Fruit fly (Drosophila melanogaster): ENCODE data around the gene ClC-c.
A peak's percentile ranks its signal among the peaks of the same experiment; 100 is the strongest.

The ClC-c gene

DNA sequence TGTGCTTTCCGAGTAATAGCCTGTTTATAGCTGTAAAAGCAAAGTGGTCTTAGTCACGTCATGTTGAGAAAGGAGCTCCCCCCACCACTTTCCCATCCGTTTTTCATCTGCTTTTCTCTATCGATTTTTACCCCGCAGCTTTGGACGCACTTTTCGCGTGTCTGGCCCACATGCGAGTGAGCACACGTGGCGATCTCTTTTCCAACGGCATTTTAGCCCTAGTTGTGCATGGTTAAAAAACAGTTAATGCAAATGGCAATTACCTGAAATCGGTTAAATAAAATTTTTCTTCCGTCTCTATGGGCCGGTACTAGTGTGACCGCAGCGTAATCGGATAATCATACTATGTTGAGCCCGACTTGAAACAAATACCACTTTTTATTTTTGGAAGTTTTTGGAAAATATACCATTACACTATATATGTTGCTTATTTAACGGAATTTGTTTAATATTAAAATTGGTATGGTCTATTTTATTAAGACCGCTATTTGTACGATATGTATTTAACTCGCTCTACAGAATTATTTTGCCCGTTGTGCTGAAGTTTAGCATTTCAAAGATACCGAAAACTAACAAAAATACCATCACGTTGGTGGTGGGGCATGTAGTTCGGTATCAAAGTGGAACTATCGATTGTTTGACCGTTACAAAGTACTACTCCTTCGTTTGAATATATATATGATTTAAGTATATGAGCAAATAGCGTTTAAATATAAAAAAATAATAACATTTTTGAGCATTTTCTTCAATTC, 22.0 kb downstream of the ClC-c start, which contains the start of gene Zn72D:
Gene Zn72D (minus strand): TSS at position 558 of the 752 bp plus-strand sequence.
- TF ChIP-seq Hnf4 (GFP tag; optimal IDR thresholded peaks at IDR 0.05): no peak
- TF ChIP-seq Hr78 (GFP tag; optimal IDR thresholded peaks at IDR 0.05): no peak
- TF ChIP-seq rgr (GFP tag; optimal IDR thresholded peaks at IDR 0.05): peak; percentile 6
- no peak for TF ChIP-seq CG9705 (GFP tag; optimal IDR thresholded peaks at IDR 0.05)

DNA sequence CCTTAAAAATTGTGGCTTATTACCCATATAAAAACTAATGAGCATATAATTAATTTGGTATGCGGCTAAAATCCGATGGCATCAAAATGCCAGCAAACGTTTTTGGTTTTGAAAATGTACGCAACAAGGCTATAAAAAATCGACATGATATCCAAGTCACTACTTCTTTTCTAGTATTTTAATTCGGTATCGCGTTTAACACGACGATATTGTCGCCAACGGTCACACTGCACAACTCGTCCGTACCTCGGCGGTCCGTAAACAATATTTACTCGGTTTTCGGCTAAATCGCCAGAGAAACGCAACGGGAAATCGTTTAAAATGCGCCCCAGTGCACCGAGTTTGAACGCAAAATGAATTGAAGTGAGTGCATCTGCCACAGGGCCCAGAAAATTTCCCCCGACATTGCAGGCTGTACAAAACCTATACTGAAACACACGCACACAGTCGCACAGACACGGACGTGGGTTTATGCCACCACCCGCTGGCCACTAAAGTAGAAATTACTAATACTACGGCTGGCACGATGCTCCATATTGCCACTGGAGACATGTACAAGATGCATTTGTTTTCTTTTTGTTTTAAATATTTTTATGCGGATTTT, 22.9 kb downstream of the ClC-c start, which contains the start of gene Taf4:
Gene Taf4 (plus strand): TSS at position 210 of the 604 bp plus-strand sequence.
- no peak for TF ChIP-seq Abd-B (GFP tag; optimal IDR thresholded peaks at IDR 0.05)
- TF ChIP-seq CrebA (GFP tag; optimal IDR thresholded peaks at IDR 0.05; ENCODE audit: borderline replicate concordance): no peak
- no peak for TF ChIP-seq psq (GFP tag; optimal IDR thresholded peaks at IDR 0.05)
- no peak for TF ChIP-seq usp (GFP tag; optimal IDR thresholded peaks at IDR 0.05)
- TF ChIP-seq Myc (optimal IDR thresholded peaks at IDR 0.05): no peak
- TF ChIP-seq N (GFP tag; optimal IDR thresholded peaks at IDR 0.05): no peak
- no peak for TF ChIP-seq OdsH (GFP tag; optimal IDR thresholded peaks at IDR 0.05)
- TF ChIP-seq Mio (GFP tag; optimal IDR thresholded peaks at IDR 0.05): no peak
- TF ChIP-seq sage (GFP tag; optimal IDR thresholded peaks at IDR 0.05): no peak
- TF ChIP-seq lola (GFP tag; optimal IDR thresholded peaks at IDR 0.05): no peak
- TF ChIP-seq dl (GFP tag; optimal IDR thresholded peaks at IDR 0.05; ENCODE audit: insufficient read depth in 1 of 2, partially characterized antibody in 2 of 2): no peak
- TF ChIP-seq GATAd (GFP tag; optimal IDR thresholded peaks at IDR 0.05): no peak
- no peak for TF ChIP-seq dmrt93B (GFP tag; optimal IDR thresholded peaks at IDR 0.05)
- no peak for TF ChIP-seq Sp1 (GFP tag; optimal IDR thresholded peaks at IDR 0.05)
- TF ChIP-seq ey (GFP tag; optimal IDR thresholded peaks at IDR 0.05): no peak
- TF ChIP-seq h (GFP tag; optimal IDR thresholded peaks at IDR 0.05): no peak
- TF ChIP-seq Hr78 (GFP tag; optimal IDR thresholded peaks at IDR 0.05): no peak
- no peak for TF ChIP-seq pan (optimal IDR thresholded peaks at IDR 0.05)
- no peak for TF ChIP-seq rgr (GFP tag; optimal IDR thresholded peaks at IDR 0.05)
- TF ChIP-seq Rel (GFP tag; optimal IDR thresholded peaks at IDR 0.05): no peak
- TF ChIP-seq Rel (tag; optimal IDR thresholded peaks at IDR 0.05): no peak

- TF ChIP-seq Hr83 (GFP tag; optimal IDR thresholded peaks at IDR 0.05; ENCODE audit: poor library complexity, severe bottlenecking) (peak; percentile 73), Myc (optimal IDR thresholded peaks at IDR 0.05) (no peak), OdsH (GFP tag; optimal IDR thresholded peaks at IDR 0.05) (peak; percentile 92), Dfd (GFP tag; optimal IDR thresholded peaks at IDR 0.05) (no peak), br (GFP tag; optimal IDR thresholded peaks at IDR 0.05) (peak; percentile 90), usp (GFP tag; optimal IDR thresholded peaks at IDR 0.05) (no peak), GATAd (GFP tag; optimal IDR thresholded peaks at IDR 0.05) (peak; percentile 39), woc (GFP tag; optimal IDR thresholded peaks at IDR 0.05) (peak; percentile 94), Rel (GFP tag; optimal IDR thresholded peaks at IDR 0.05) (no peak), Rel (tag; optimal IDR thresholded peaks at IDR 0.05) (peak; percentile 44), foxo (GFP tag; optimal IDR thresholded peaks at IDR 0.05) (peak; percentile 50 to 93), HLH106 (tag; optimal IDR thresholded peaks at IDR 0.05) (peak; percentile 84), h (GFP tag; optimal IDR thresholded peaks at IDR 0.05) (peak; percentile 96), dmrt93B (GFP tag; optimal IDR thresholded peaks at IDR 0.05) (no peak), CrebA (GFP tag; optimal IDR thresholded peaks at IDR 0.05; ENCODE audit: borderline replicate concordance) (no peak), CG32264 (GFP tag; optimal IDR thresholded peaks at IDR 0.05) (peak; percentile 77), ey (GFP tag; optimal IDR thresholded peaks at IDR 0.05) (peak; percentile 92), tai (GFP tag; optimal IDR thresholded peaks at IDR 0.05) (no peak), rgr (GFP tag; optimal IDR thresholded peaks at IDR 0.05) (peak; percentile 92), sage (GFP tag; optimal IDR thresholded peaks at IDR 0.05) (peak; percentile 74), Sp1 (GFP tag; optimal IDR thresholded peaks at IDR 0.05) (peak; percentile 84), fru (GFP tag; optimal IDR thresholded peaks at IDR 0.05) (peak; percentile 93), Abd-B (GFP tag; optimal IDR thresholded peaks at IDR 0.05) (no peak), Jra (GFP tag; optimal IDR thresholded peaks at IDR 0.05) (peak; percentile 82), lola (GFP tag; optimal IDR thresholded peaks at IDR 0.05) (no peak), Mio (GFP tag; optimal IDR thresholded peaks at IDR 0.05) (peak; percentile 61), pan (optimal IDR thresholded peaks at IDR 0.05) (no peak), sv (GFP tag; optimal IDR thresholded peaks at IDR 0.05) (peak; percentile 88), CG9705 (GFP tag; optimal IDR thresholded peaks at IDR 0.05) (peak; percentile 80), psq (GFP tag; optimal IDR thresholded peaks at IDR 0.05) (peak; percentile 96), Dif (GFP tag; optimal IDR thresholded peaks at IDR 0.05; ENCODE audit: partially characterized antibody) (no peak), dsf (GFP tag; optimal IDR thresholded peaks at IDR 0.05; ENCODE audit: borderline replicate concordance) (peak; percentile 84), Hnf4 (GFP tag; optimal IDR thresholded peaks at IDR 0.05) (peak; percentile 86)
Measured at dm6 chr3L:16113607-16114337, 23.5 kb downstream of the ClC-c start.
